Worm (Caenorhabditis elegans): Measurements from ENCODE around the gene F22B8.7.

ce11 chrV:16060135-16060534 is 34.2 kb upstream of the F22B8.7 start, which contains the start of gene F14H3.15:
- TF ChIP-seq fax-1 (tag; optimal IDR thresholded peaks at IDR 0.05) = no peak
- TF ChIP-seq C38D4.7 (GFP tag; optimal IDR thresholded peaks at IDR 0.05) = no peak
- TF ChIP-seq K02D7.2 (tag; optimal IDR thresholded peaks at IDR 0.05) = no peak
